Worm (Caenorhabditis elegans) whole organism, L1 larva: ENCODE measurements around the gene inx-7.

Experiments
- C04F5.9 ChIP-seq: sonication (generic microtip); optimal IDR thresholded peaks from 2 replicates; lab custom pipeline; 2016; ENCODE audit warnings: missing genetic modification characterization, missing compliant biosample characterization
- F16B12.6 ChIP-seq: fragments of 150-350 bp; optimal IDR thresholded peaks from 2 replicates; lab custom pipeline; 2014; ENCODE audit warnings: missing biosample characterization, missing genetic modification characterization
- aha-1 ChIP-seq: fragments of 150-350 bp; optimal IDR thresholded peaks from 2 replicates; lab custom pipeline; 2014; ENCODE audit warnings: missing biosample characterization, missing genetic modification characterization
- alr-1 ChIP-seq: fragments of 200-800 bp; sonication (Bioruptor generic); optimal IDR thresholded peaks from 2 replicates; lab custom pipeline; 2018; ENCODE audit warnings: borderline replicate concordance, mild to moderate bottlenecking, missing genetic modification characterization, missing compliant biosample characterization
- blmp-1 ChIP-seq: fragments of 150-350 bp; optimal IDR thresholded peaks from 2 replicates; lab custom pipeline; 2014; ENCODE audit warnings: missing biosample characterization, missing genetic modification characterization
- ceh-63 ChIP-seq: fragments of 200-800 bp; sonication (Bioruptor generic); optimal IDR thresholded peaks from 2 replicates; lab custom pipeline; 2018; ENCODE audit warnings: mild to moderate bottlenecking, missing genetic modification characterization, missing compliant biosample characterization
- ceh-82 ChIP-seq, 3 experiments: fragments of 150-350 bp in 1 of 3; sonication (generic microtip) in 2 of 3; optimal IDR thresholded peaks; 2 replicates each; lab custom pipeline; 2014 to 2017; ENCODE audit warnings: missing biosample characterization in 3 of 3, missing genetic modification characterization in 3 of 3
- ces-1 ChIP-seq: fragments of 150-350 bp; optimal IDR thresholded peaks from 2 replicates; lab custom pipeline; 2014; ENCODE audit warnings: missing biosample characterization, missing genetic modification reagents, missing genetic modification characterization
- efl-1 ChIP-seq, 4 experiments: fragments of 150-350 bp; optimal IDR thresholded peaks in 3 of 4; peaks in 1 of 4; 1 replicate in 1 of 4; 2 replicates in 3 of 4; lab custom pipeline; 2014; ENCODE audit warnings: missing biosample characterization in 2 of 4, missing genetic modification characterization in 2 of 4, missing genetic modification reagents in 2 of 4
- efl-3 ChIP-seq: fragments of 200-800 bp; sonication (Bioruptor generic); optimal IDR thresholded peaks from 2 replicates; lab custom pipeline; 2018; ENCODE audit warnings: mild to moderate bottlenecking, missing genetic modification characterization, missing compliant biosample characterization
- elt-2 ChIP-seq: sonication (generic microtip); optimal IDR thresholded peaks from 2 replicates; lab custom pipeline; 2016; ENCODE audit warnings: missing genetic modification characterization, mild to moderate bottlenecking, inconsistent platforms, missing compliant biosample characterization, missing genetic modification reagents
- elt-3 ChIP-seq, 6 experiments: fragments of 150-350 bp in 1 of 6; sonication (generic microtip); optimal IDR thresholded peaks; 2 replicates each; lab custom pipeline; 2017 to 2018; ENCODE audit warnings: missing biosample characterization in 6 of 6, missing genetic modification characterization in 6 of 6, inconsistent platforms in 1 of 6
- fkh-10 ChIP-seq: sonication (generic microtip); optimal IDR thresholded peaks from 2 replicates; lab custom pipeline; 2017; ENCODE audit warnings: missing biosample characterization, missing genetic modification reagents, missing genetic modification characterization
- hlh-17 ChIP-seq: fragments of 200-800 bp; sonication (Bioruptor generic); optimal IDR thresholded peaks from 2 replicates; lab custom pipeline; 2018; ENCODE audit warnings: missing genetic modification characterization, mild to moderate bottlenecking, missing compliant biosample characterization, moderate library complexity, borderline replicate concordance
- hlh-4 ChIP-seq: sonication (generic microtip); optimal IDR thresholded peaks from 2 replicates; lab custom pipeline; 2016; ENCODE audit warnings: mild to moderate bottlenecking, missing genetic modification characterization, missing compliant biosample characterization
- irx-1 ChIP-seq: sonication (generic microtip); optimal IDR thresholded peaks from 2 replicates; lab custom pipeline; 2016; ENCODE audit warnings: missing genetic modification characterization, missing compliant biosample characterization
- jun-1 ChIP-seq: fragments of 150-350 bp; optimal IDR thresholded peaks from 2 replicates; lab custom pipeline; 2014; ENCODE audit warnings: missing biosample characterization, missing genetic modification reagents, missing genetic modification characterization
- lin-14 ChIP-seq: fragments of 200-800 bp; sonication (Bioruptor generic); optimal IDR thresholded peaks from 2 replicates; lab custom pipeline; 2018; ENCODE audit warnings: mild to moderate bottlenecking, missing genetic modification characterization, moderate library complexity, missing compliant biosample characterization
- lir-3 ChIP-seq: sonication (generic microtip); optimal IDR thresholded peaks from 2 replicates; lab custom pipeline; 2016; ENCODE audit warnings: mild to moderate bottlenecking, missing genetic modification characterization, moderate library complexity, missing compliant biosample characterization; ENCODE audit not compliant: poor library complexity
- mab-9 ChIP-seq: fragments of 200-800 bp; sonication (Bioruptor generic); IDR thresholded peaks from 2 replicates; pipeline ENCODE4 v1.3.6; 2022; ENCODE audit warnings: missing genetic modification reagents, missing genetic modification characterization, missing compliant biosample characterization
- mdl-1 ChIP-seq, 2 experiments: fragments of 150-350 bp; optimal IDR thresholded peaks; 2 replicates each; lab custom pipeline; 2014 to 2017; ENCODE audit warnings: missing biosample characterization in 2 of 2, missing genetic modification characterization in 2 of 2, inconsistent platforms in 1 of 2
- mef-2 ChIP-seq: fragments of 150-350 bp; optimal IDR thresholded peaks from 2 replicates; lab custom pipeline; 2014; ENCODE audit warnings: missing biosample characterization, missing genetic modification characterization
- nhr-12 ChIP-seq: sonication (generic microtip); optimal IDR thresholded peaks from 2 replicates; lab custom pipeline; 2017; ENCODE audit warnings: missing biosample characterization, missing genetic modification characterization
- nhr-20 ChIP-seq: sonication (generic microtip); optimal IDR thresholded peaks from 2 replicates; lab custom pipeline; 2016; ENCODE audit warnings: mild to moderate bottlenecking, missing genetic modification characterization, missing compliant biosample characterization
- nhr-237 ChIP-seq: fragments of 150-350 bp; optimal IDR thresholded peaks from 2 replicates; lab custom pipeline; 2014; ENCODE audit warnings: missing biosample characterization, missing genetic modification characterization
- nhr-28 ChIP-seq: fragments of 150-350 bp; optimal IDR thresholded peaks from 2 replicates; lab custom pipeline; 2014; ENCODE audit warnings: missing biosample characterization, missing genetic modification characterization
- nhr-47 ChIP-seq: sonication (generic microtip); optimal IDR thresholded peaks from 2 replicates; lab custom pipeline; 2016; ENCODE audit warnings: mild to moderate bottlenecking, missing genetic modification characterization, moderate library complexity, missing compliant biosample characterization
- nhr-71 ChIP-seq: sonication (generic microtip); optimal IDR thresholded peaks from 2 replicates; lab custom pipeline; 2016; ENCODE audit warnings: mild to moderate bottlenecking, missing genetic modification characterization, moderate library complexity, missing compliant biosample characterization
- nhr-77 ChIP-seq: fragments of 150-350 bp; optimal IDR thresholded peaks from 2 replicates; lab custom pipeline; 2014; ENCODE audit warnings: missing biosample characterization, missing genetic modification characterization
- nhr-84 ChIP-seq: sonication (generic microtip); optimal IDR thresholded peaks from 2 replicates; lab custom pipeline; 2017; ENCODE audit warnings: missing biosample characterization, missing genetic modification characterization
- nhr-85 ChIP-seq: sonication (generic microtip); peaks from one replicate; lab custom pipeline; 2016; ENCODE audit warnings: missing genetic modification characterization, inconsistent platforms, missing compliant biosample characterization
- nhr-90 ChIP-seq: sonication (generic microtip); optimal IDR thresholded peaks from 2 replicates; lab custom pipeline; 2016; ENCODE audit warnings: mild to moderate bottlenecking, missing genetic modification characterization, missing compliant biosample characterization; ENCODE audit not compliant: poor library complexity
- pax-3 ChIP-seq: fragments of 200-800 bp; sonication (Bioruptor generic); optimal IDR thresholded peaks from 2 replicates; lab custom pipeline; 2018; ENCODE audit warnings: mild to moderate bottlenecking, missing genetic modification characterization, moderate library complexity, missing compliant biosample characterization
- pqm-1 ChIP-seq: sonication (generic microtip); optimal IDR thresholded peaks from 3 replicates; lab custom pipeline; 2017; ENCODE audit warnings: missing biosample characterization, missing genetic modification characterization
- snpc-4 ChIP-seq: fragments of 150-350 bp; optimal IDR thresholded peaks from 2 replicates; lab custom pipeline; 2014; ENCODE audit warnings: missing biosample characterization, missing genetic modification characterization
- sox-4 ChIP-seq: sonication (generic microtip); optimal IDR thresholded peaks from 2 replicates; lab custom pipeline; 2016; ENCODE audit warnings: missing genetic modification characterization, missing compliant biosample characterization
- tbx-2 ChIP-seq: sonication (generic microtip); optimal IDR thresholded peaks from 2 replicates; lab custom pipeline; 2016; ENCODE audit warnings: missing genetic modification characterization, missing compliant biosample characterization
- unc-30 ChIP-seq: sonication (generic microtip); optimal IDR thresholded peaks from 2 replicates; lab custom pipeline; 2017; ENCODE audit warnings: missing biosample characterization, missing genetic modification characterization
- unc-86 ChIP-seq: sonication (generic microtip); optimal IDR thresholded peaks from 2 replicates; lab custom pipeline; 2016; ENCODE audit warnings: missing genetic modification characterization, missing compliant biosample characterization
- vab-15 ChIP-seq: sonication (generic microtip); optimal IDR thresholded peaks from 2 replicates; lab custom pipeline; 2017; ENCODE audit warnings: missing genotype, mild to moderate bottlenecking, missing genetic modification characterization, missing compliant biosample characterization
- ztf-4 ChIP-seq: fragments of 150-350 bp; optimal IDR thresholded peaks from 2 replicates; lab custom pipeline; 2014; ENCODE audit warnings: missing biosample characterization, missing genetic modification characterization

inx-7 gene

ce11 chrIV:5926643-5927042, 19.8 kb downstream of the inx-7 start (continued):
- TF ChIP-seq irx-1 (tag; lab: Kevin White, UChicago) (peak; percentile 13), nhr-84 (tag; lab: Kevin White, UChicago) (no peak), sox-4 (tag; lab: Kevin White, UChicago) (no peak), blmp-1 (tag; lab: Kevin White, UChicago) (peak; percentile 89), nhr-85 (tag; lab: Kevin White, UChicago) (peak; percentile 86), nhr-20 (tag; lab: Kevin White, UChicago) (peak; percentile 60), efl-1 (optimal IDR thresholded peaks at IDR 0.05; lab: Kevin White, UChicago) (no peak), efl-1 (GFP tag; optimal IDR thresholded peaks at IDR 0.05 in 1 of 2; lab: Kevin White, UChicago) (peak in 1 of 2 experiments; percentile 8)
- TF ChIP-seq, all 84 proteins: peak for 17

- TF ChIP-seq blmp-1 (tag; lab: Kevin White, UChicago) (peak; percentile 54), elt-3 (tag; optimal IDR thresholded peaks at IDR 0.05; lab: Kevin White, UChicago) (peak in 3 of 6 experiments; percentile 4 to 58 (median 14)), lin-14 (GFP tag; lab: Kevin White, UChicago) (no peak)
- TF ChIP-seq, all 84 proteins: peak for 2
Observed at ce11 chrIV:5924241-5924640, 22.2 kb downstream of the inx-7 start.

- TF ChIP-seq mab-9 (GFP tag; lab: Robert Waterston, UW) (no peak), lin-14 (GFP tag; lab: Kevin White, UChicago) (peak; percentile 13), ztf-4 (no peak), ceh-63 (GFP tag; lab: Kevin White, UChicago) (no peak), blmp-1 (tag; lab: Kevin White, UChicago) (peak; percentile 9), unc-30 (no peak)
Observed at ce11 chrIV:5923112-5923511, 23.3 kb downstream of the inx-7 start.

- TF ChIP-seq F16B12.6 (tag; lab: Kevin White, UChicago): no peak
- no peak for TF ChIP-seq nhr-47 (tag; lab: Kevin White, UChicago)
- TF ChIP-seq hlh-17 (GFP tag; lab: Kevin White, UChicago): no peak
- TF ChIP-seq unc-86 (tag; lab: Kevin White, UChicago): no peak
- no peak for TF ChIP-seq sox-4 (tag; lab: Kevin White, UChicago)
- no peak for TF ChIP-seq pax-3 (tag; lab: Kevin White, UChicago)
- no peak for TF ChIP-seq nhr-237 (tag; lab: Kevin White, UChicago)
- TF ChIP-seq elt-3 (tag; optimal IDR thresholded peaks at IDR 0.05; lab: Kevin White, UChicago): no peak
- no peak for TF ChIP-seq nhr-90 (tag; lab: Kevin White, UChicago)
- no peak for TF ChIP-seq ces-1 (GFP tag; lab: Kevin White, UChicago)
- TF ChIP-seq nhr-71 (tag; lab: Kevin White, UChicago): no peak
- no peak for TF ChIP-seq hlh-4
- TF ChIP-seq nhr-85 (tag; lab: Kevin White, UChicago): no peak
- no peak for TF ChIP-seq pqm-1 (tag; lab: Kevin White, UChicago)
- TF ChIP-seq aha-1 (tag; lab: Kevin White, UChicago): no peak
- no peak for TF ChIP-seq ceh-63 (GFP tag; lab: Kevin White, UChicago)
- no peak for TF ChIP-seq elt-2
Observed at ce11 chrIV:5917026-5917425, 29.4 kb downstream of the inx-7 start, which contains the start of gene dhhc-13. Gene dhhc-13, plus strand, starts transcription at chrIV:5917326.

DNA sequence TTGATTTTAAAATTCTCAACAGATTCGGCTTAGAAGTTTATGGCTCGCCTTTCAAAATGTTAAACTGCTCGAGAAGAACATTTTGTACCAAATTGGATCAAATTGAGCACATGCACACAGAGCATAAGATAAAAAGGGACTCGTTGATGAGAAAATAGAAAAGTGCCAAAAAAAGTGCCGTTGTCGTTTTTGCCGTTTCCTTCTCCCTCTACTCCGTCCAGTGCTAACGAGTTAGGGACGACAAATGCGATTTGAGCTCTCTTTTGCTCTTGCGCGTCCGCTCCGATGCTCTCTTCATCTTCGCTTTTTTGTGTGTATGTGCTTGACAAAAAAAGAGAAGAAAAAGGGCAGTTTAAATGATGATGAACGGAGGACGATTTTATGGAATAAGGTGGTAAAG, 31.3 kb downstream of the inx-7 start:
- TF ChIP-seq snpc-4 (tag; lab: Kevin White, UChicago) (no peak), ces-1 (GFP tag; lab: Kevin White, UChicago) (peak; percentile 24), tbx-2 (tag; lab: Kevin White, UChicago) (no peak), nhr-20 (tag; lab: Kevin White, UChicago) (no peak), jun-1 (tag; lab: Kevin White, UChicago) (no peak), nhr-12 (no peak), nhr-47 (tag; lab: Kevin White, UChicago) (no peak), nhr-77 (no peak), alr-1 (tag; lab: Kevin White, UChicago) (no peak), lir-3 (no peak), efl-3 (GFP tag; lab: Kevin White, UChicago) (no peak), ceh-82 (tag; optimal IDR thresholded peaks at IDR 0.05; lab: Kevin White, UChicago) (no peak), vab-15 (no peak), elt-2 (no peak), nhr-28 (no peak), unc-30 (no peak), elt-3 (tag; optimal IDR thresholded peaks at IDR 0.05; lab: Kevin White, UChicago) (no peak), nhr-85 (tag; lab: Kevin White, UChicago) (no peak), blmp-1 (tag; lab: Kevin White, UChicago) (no peak), lin-14 (GFP tag; lab: Kevin White, UChicago) (peak; percentile 79), fkh-10 (peak; percentile 95), C04F5.9 (tag; lab: Kevin White, UChicago) (no peak), pqm-1 (tag; lab: Kevin White, UChicago) (no peak), ceh-63 (GFP tag; lab: Kevin White, UChicago) (no peak), mdl-1 (tag; optimal IDR thresholded peaks at IDR 0.05; lab: Kevin White, UChicago) (no peak), mef-2 (tag; lab: Kevin White, UChicago) (no peak), efl-1 (optimal IDR thresholded peaks at IDR 0.05; lab: Kevin White, UChicago) (no peak), efl-1 (GFP tag; optimal IDR thresholded peaks at IDR 0.05 in 1 of 2; lab: Kevin White, UChicago) (peak in 1 of 2 experiments; percentile 44)
